Fruit fly (Drosophila melanogaster): ENCODE data around the gene Edg84A.

Edg84A gene

dm6 chr3R:6672303-6673007 is 11.8 kb upstream of the Edg84A start (continued):
- TF ChIP-seq CG4854 (GFP tag; optimal IDR thresholded peaks at IDR 0.05) (no peak), CG17912 (GFP tag; optimal IDR thresholded peaks at IDR 0.05) (no peak), phol (tag; optimal IDR thresholded peaks at IDR 0.05) (peak; percentile 16), nmo (GFP tag; optimal IDR thresholded peaks at IDR 0.05) (peak; percentile 29), CG9727 (GFP tag; optimal IDR thresholded peaks at IDR 0.05) (peak; percentile 30), grn (GFP tag; optimal IDR thresholded peaks at IDR 0.05) (peak; percentile 74), ci (GFP tag; IDR thresholded peaks at IDR 0.05) (peak; percentile 50; the same call in 1 of the 3 replicates), Nf-YA (GFP tag; IDR thresholded peaks at IDR 0.05) (no peak), CG7963 (GFP tag; IDR thresholded peaks at IDR 0.05; ENCODE audit: partially characterized antibody) (peak; percentile 59; the same call in 2 of the 3 replicates), inv (GFP tag; IDR thresholded peaks at IDR 0.05; ENCODE audit: partially characterized antibody) (peak; percentile 47; the same call in 1 of the 2 replicates), CG6791 (GFP tag; IDR thresholded peaks at IDR 0.05; ENCODE audit: partially characterized antibody) (peak; percentile 72), CG16813 (GFP tag; IDR thresholded peaks at IDR 0.05; ENCODE audit: partially characterized antibody) (peak; percentile 74), CoRest (tag; optimal IDR thresholded peaks at IDR 0.05) (peak; percentile 15), D (optimal IDR thresholded peaks at IDR 0.05) (no peak), D (GFP tag; optimal IDR thresholded peaks at IDR 0.05) (peak; percentile 43), dmrt11E (tag; optimal IDR thresholded peaks at IDR 0.05) (peak; percentile 51), mirr (GFP tag; optimal IDR thresholded peaks at IDR 0.05) (no peak), CG10979 (tag; optimal IDR thresholded peaks at IDR 0.05) (peak; percentile 31), Dll (GFP tag; IDR thresholded peaks at IDR 0.05; ENCODE audit: partially characterized antibody) (peak; percentile 64; the same call in 1 of the 4 replicates), BEAF-32 (GFP tag; optimal IDR thresholded peaks at IDR 0.05) (peak; percentile 50), Scr (GFP tag; IDR thresholded peaks at IDR 0.05; ENCODE audit: partially characterized antibody) (peak; percentile 58), CG5180 (GFP tag; optimal IDR thresholded peaks at IDR 0.05) (peak; percentile 78), bigmax (GFP tag; optimal IDR thresholded peaks at IDR 0.05) (peak; percentile 80), CG14710 (tag; optimal IDR thresholded peaks at IDR 0.05) (peak; percentile 28), tgo (GFP tag; IDR thresholded peaks at IDR 0.05) (no peak), unc-4 (GFP tag; IDR thresholded peaks at IDR 0.05; ENCODE audit: partially characterized antibody) (0 out of 2 replicates have a peak, but pooled peaks have one; percentile 26), Taf1 (GFP tag; IDR thresholded peaks at IDR 0.05) (no peak), CG42726 (GFP tag; IDR thresholded peaks at IDR 0.05; ENCODE audit: partially characterized antibody) (no peak), CG9437 (GFP tag; optimal IDR thresholded peaks at IDR 0.05) (peak; percentile 5), CG10267 (tag; optimal IDR thresholded peaks at IDR 0.05) (peak; percentile 10), Sox100B (GFP tag; optimal IDR thresholded peaks at IDR 0.05) (peak; percentile 13), Opbp (GFP tag; IDR thresholded peaks at IDR 0.05; ENCODE audit: partially characterized antibody) (peak; percentile 31; the same call in 1 of the 3 replicates), repo (GFP tag; optimal IDR thresholded peaks at IDR 0.05) (no peak), CG31441 (GFP tag; IDR thresholded peaks at IDR 0.05) (0 out of 2 replicates have a peak, but pooled peaks have one; percentile 20), Poxn (GFP tag; IDR thresholded peaks at IDR 0.05) (no peak), CG2199 (GFP tag; IDR thresholded peaks at IDR 0.05) (0 out of 3 replicates have a peak, but pooled peaks have one; percentile 68), CG17361 (GFP tag; IDR thresholded peaks at IDR 0.05) (peak; percentile 53; the same call in 2 of the 3 replicates), CG16815 (GFP tag; optimal IDR thresholded peaks at IDR 0.05) (peak; percentile 4), CG10321 (GFP tag; IDR thresholded peaks at IDR 0.05) (no peak), Doc2 (GFP tag; IDR thresholded peaks at IDR 0.05) (no peak), CG14860 (GFP tag; IDR thresholded peaks at IDR 0.05; ENCODE audit: partially characterized antibody) (peak; percentile 67), CG18262 (tag; optimal IDR thresholded peaks at IDR 0.05) (peak; percentile 63)

Data from whole organism, embryonic.